Fruit fly (Drosophila melanogaster) whole organism, embryonic: ENCODE measurements around the gene TbCMF46.
A peak's percentile ranks its signal among the peaks of the same experiment; 100 is the strongest.

Experiments used
- Abd-B ChIP-seq: fragments of 200-800 bp; sonication (Bioruptor generic); optimal IDR thresholded peaks from 2 replicates; lab custom pipeline; 2018; ENCODE audit warnings: missing biosample characterization, mild to moderate bottlenecking, missing genetic modification characterization, moderate library complexity
- Atf3 ChIP-seq: fragments of 200-800 bp; sonication (Bioruptor generic); optimal IDR thresholded peaks from 3 replicates; lab custom pipeline; 2016; ENCODE audit warnings: missing biosample characterization, missing genetic modification characterization
- B-H2 ChIP-seq: fragments of 200-800 bp; sonication (Bioruptor generic); optimal IDR thresholded peaks from 2 replicates; lab custom pipeline; 2018; ENCODE audit warnings: missing biosample characterization, mild to moderate bottlenecking, missing genetic modification characterization
- CG10431 ChIP-seq: fragments of 200-800 bp; sonication (Bioruptor generic); optimal IDR thresholded peaks from 3 replicates; lab custom pipeline; 2018; ENCODE audit warnings: missing biosample characterization, mild to moderate bottlenecking, missing genetic modification characterization
- CG1529 ChIP-seq: fragments of 200-800 bp; sonication (Bioruptor generic); optimal IDR thresholded peaks from 3 replicates; lab custom pipeline; 2018; ENCODE audit warnings: missing biosample characterization, missing genetic modification characterization
- CG15479 ChIP-seq: fragments of 200-800 bp; sonication (Bioruptor generic); optimal IDR thresholded peaks from 3 replicates; lab custom pipeline; 2019; ENCODE audit warnings: missing biosample characterization, mild to moderate bottlenecking, missing genetic modification characterization, moderate library complexity
- CG1603 ChIP-seq: fragments of 200-800 bp; sonication (Bioruptor generic); optimal IDR thresholded peaks from 2 replicates; lab custom pipeline; 2019; ENCODE audit warnings: missing biosample characterization, mild to moderate bottlenecking, missing genetic modification characterization, moderate library complexity
- CG16813 ChIP-seq: fragments of 200-800 bp; sonication (Bioruptor generic); IDR thresholded peaks from 3 replicates; pipeline ENCODE4 v1.3.6; 2022; ENCODE audit warnings: missing biosample characterization, missing genetic modification characterization; ENCODE audit not compliant: partially characterized antibody
- CG16863 ChIP-seq: fragments of 200-800 bp; sonication (Bioruptor generic); optimal IDR thresholded peaks from 3 replicates; lab custom pipeline; 2016; ENCODE audit warnings: missing biosample characterization, missing genetic modification characterization
- CG17361 ChIP-seq: fragments of 200-800 bp; sonication (Bioruptor generic); IDR thresholded peaks from 3 replicates; pipeline ENCODE4 v1.3.6; 2022; ENCODE audit warnings: missing biosample characterization, missing genetic modification characterization
- CG2120 ChIP-seq: fragments of 200-800 bp; sonication (Bioruptor generic); optimal IDR thresholded peaks from 3 replicates; lab custom pipeline; 2016; ENCODE audit warnings: missing biosample characterization, missing genetic modification characterization
- CG2678 ChIP-seq: fragments of 200-800 bp; sonication (Bioruptor generic); optimal IDR thresholded peaks from 3 replicates; lab custom pipeline; 2019; ENCODE audit warnings: missing biosample characterization, mild to moderate bottlenecking, missing genetic modification characterization, moderate library complexity
- CG2889 ChIP-seq: fragments of 200-800 bp; sonication (Bioruptor generic); IDR thresholded peaks from 3 replicates; pipeline ENCODE4 v1.3.6; 2022; ENCODE audit warnings: missing biosample characterization, missing genetic modification characterization
- CG3995 ChIP-seq: fragments of 200-800 bp; sonication (Bioruptor generic); optimal IDR thresholded peaks from 3 replicates; lab custom pipeline; 2016; ENCODE audit warnings: missing biosample characterization, missing genetic modification characterization
- CG4617 ChIP-seq: fragments of 200-800 bp; sonication (Bioruptor generic); optimal IDR thresholded peaks from 3 replicates; lab custom pipeline; 2016; ENCODE audit warnings: missing biosample characterization, missing genetic modification characterization, borderline replicate concordance
- CG4707 ChIP-seq: fragments of 200-800 bp; sonication (Bioruptor generic); optimal IDR thresholded peaks from 2 replicates; lab custom pipeline; 2018; ENCODE audit warnings: missing biosample characterization, mild to moderate bottlenecking, missing genetic modification characterization, moderate library complexity
- CG5180 ChIP-seq: fragments of 200-800 bp; sonication (Bioruptor generic); optimal IDR thresholded peaks from 3 replicates; lab custom pipeline; 2017; ENCODE audit warnings: missing biosample characterization, missing genetic modification characterization, mild to moderate bottlenecking, moderate library complexity, missing genetic modification reagents
- CG6254 ChIP-seq: fragments of 200-800 bp; sonication (Bioruptor generic); optimal IDR thresholded peaks from 3 replicates; lab custom pipeline; 2017; ENCODE audit warnings: mild to moderate bottlenecking, missing biosample characterization, missing genetic modification reagents, missing genetic modification characterization
- CG7372 ChIP-seq: fragments of 200-800 bp; sonication (Bioruptor generic); IDR thresholded peaks from 2 replicates; pipeline ENCODE4 v1.3.6; 2022; ENCODE audit warnings: missing biosample characterization, missing genetic modification characterization
- CG8924 ChIP-seq: fragments of 200-800 bp; optimal IDR thresholded peaks from 3 replicates; lab custom pipeline; 2019; ENCODE audit warnings: missing biosample characterization, mild to moderate bottlenecking, missing genetic modification characterization, moderate library complexity
- Camta ChIP-seq: fragments of 200-800 bp; sonication (Bioruptor generic); optimal IDR thresholded peaks from 2 replicates; lab custom pipeline; 2016; ENCODE audit warnings: missing biosample characterization, missing genetic modification characterization
- Dek ChIP-seq: fragments of 200-800 bp; sonication (Bioruptor generic); optimal IDR thresholded peaks from 3 replicates; lab custom pipeline; 2019; ENCODE audit warnings: missing biosample characterization, mild to moderate bottlenecking, missing genetic modification characterization, moderate library complexity
- E2f2 ChIP-seq: fragments of 200-800 bp; sonication (Bioruptor generic); IDR thresholded peaks from 2 replicates; pipeline ENCODE4 v1.3.6; 2022; ENCODE audit warnings: missing biosample characterization, missing genetic modification characterization
- Fer3 ChIP-seq: fragments of 200-800 bp; sonication (Bioruptor generic); optimal IDR thresholded peaks from 2 replicates; lab custom pipeline; 2018; ENCODE audit warnings: missing biosample characterization, mild to moderate bottlenecking, missing genetic modification characterization, moderate library complexity
- H2.0 ChIP-seq: fragments of 200-800 bp; sonication (Bioruptor generic); IDR thresholded peaks from 2 replicates; pipeline ENCODE4 v1.3.6; 2022; ENCODE audit warnings: missing biosample characterization, missing genetic modification characterization
- HLH3B ChIP-seq: fragments of 200-800 bp; sonication (Bioruptor generic); IDR thresholded peaks from 2 replicates; pipeline ENCODE4 v1.3.6; 2022; ENCODE audit warnings: missing biosample characterization, missing genetic modification characterization
- Lpt ChIP-seq: fragments of >200 bp; optimal IDR thresholded peaks from 2 replicates; lab custom pipeline; 2018; ENCODE audit warnings: missing biosample characterization, missing genetic modification characterization
- Mad ChIP-seq: fragments of 200-800 bp; sonication (Bioruptor generic); optimal IDR thresholded peaks from 2 replicates; lab custom pipeline; 2016; ENCODE audit warnings: missing biosample characterization, missing genetic modification characterization
- Nf-YB ChIP-seq: fragments of 200-800 bp; sonication (Bioruptor generic); optimal IDR thresholded peaks from 3 replicates; lab custom pipeline; 2019; ENCODE audit warnings: missing biosample characterization, mild to moderate bottlenecking, missing genetic modification characterization, moderate library complexity
- amos ChIP-seq: fragments of 200-800 bp; sonication (Bioruptor generic); IDR thresholded peaks from 2 replicates; pipeline ENCODE4 v1.3.6; 2022; ENCODE audit warnings: missing biosample characterization, missing genetic modification characterization; ENCODE audit not compliant: partially characterized antibody
- ap ChIP-seq: fragments of 200-800 bp; sonication (Bioruptor generic); IDR thresholded peaks from 2 replicates; pipeline ENCODE4 v1.3.6; 2022; ENCODE audit warnings: missing biosample characterization, missing genetic modification characterization
- br ChIP-seq: fragments of >200 bp; optimal IDR thresholded peaks from 2 replicates; lab custom pipeline; 2017
- cad ChIP-seq: fragments of >200 bp; optimal IDR thresholded peaks from 2 replicates; lab custom pipeline; 2017; ENCODE audit warnings: missing biosample characterization, missing genetic modification characterization
- corto ChIP-seq: fragments of 200-800 bp; sonication (Bioruptor generic); optimal IDR thresholded peaks from 2 replicates; lab custom pipeline; 2016; ENCODE audit warnings: missing biosample characterization, mild to moderate bottlenecking, missing genetic modification characterization, moderate library complexity
- da ChIP-seq: fragments of 200-800 bp; sonication (Bioruptor generic); optimal IDR thresholded peaks from 2 replicates; lab custom pipeline; 2016; ENCODE audit warnings: missing biosample characterization, missing genetic modification characterization
- esg ChIP-seq: fragments of 200-800 bp; sonication (Bioruptor generic); conservative IDR thresholded peaks from 2 replicates; pipeline ENCODE4 v1.3.6; 2022; ENCODE audit warnings: missing biosample characterization, missing genetic modification characterization
- hb ChIP-seq: fragments of 200-800 bp; sonication (Bioruptor generic); IDR thresholded peaks from 3 replicates; pipeline ENCODE4 v1.3.6; 2022; ENCODE audit warnings: missing biosample characterization, missing genetic modification characterization; ENCODE audit not compliant: partially characterized antibody
- jumu ChIP-seq: fragments of 200-800 bp; sonication (Bioruptor generic); optimal IDR thresholded peaks from 3 replicates; lab custom pipeline; 2016; ENCODE audit warnings: missing biosample characterization, missing genetic modification characterization
- kni ChIP-seq: fragments of 200-800 bp; sonication (Bioruptor generic); optimal IDR thresholded peaks from 3 replicates; lab custom pipeline; 2017; ENCODE audit warnings: mild to moderate bottlenecking, missing biosample characterization, missing genetic modification reagents, missing genetic modification characterization
- lola ChIP-seq, 3 experiments: fragments of >200 bp in 2 of 3; fragments of 200-800 bp in 1 of 3; sonication (Bioruptor generic) in 1 of 3; optimal IDR thresholded peaks; 2 replicates each; lab custom pipeline; 2017 to 2019; ENCODE audit warnings: missing biosample characterization in 3 of 3, missing genetic modification characterization in 3 of 3, mild to moderate bottlenecking in 1 of 3, moderate library complexity in 1 of 3
- lov ChIP-seq, 2 experiments: fragments of 200-800 bp in 1 of 2; fragments of >200 bp in 1 of 2; sonication (Bioruptor generic) in 1 of 2; IDR thresholded peaks in 1 of 2; optimal IDR thresholded peaks in 1 of 2; 2 replicates in 1 of 2; 3 replicates in 1 of 2; pipeline versions ENCODE4 v1.3.6 to Lab custom; 2017 to 2022; ENCODE audit warnings: missing biosample characterization in 1 of 2, missing genetic modification characterization in 1 of 2
- phol ChIP-seq: fragments of 200-800 bp; sonication (Bioruptor generic); optimal IDR thresholded peaks from 3 replicates; lab custom pipeline; 2018; ENCODE audit warnings: missing biosample characterization, mild to moderate bottlenecking, missing genetic modification characterization, moderate library complexity
- pita ChIP-seq: fragments of 200-800 bp; sonication (Bioruptor generic); optimal IDR thresholded peaks from 2 replicates; lab custom pipeline; 2017; ENCODE audit warnings: missing biosample characterization, mild to moderate bottlenecking, missing genetic modification characterization
- run ChIP-seq: fragments of 200-800 bp; sonication (Bioruptor generic); optimal IDR thresholded peaks from 3 replicates; lab custom pipeline; 2018; ENCODE audit warnings: missing biosample characterization, mild to moderate bottlenecking, missing genetic modification characterization
- stwl ChIP-seq: fragments of 200-800 bp; sonication (Bioruptor generic); optimal IDR thresholded peaks from 3 replicates; lab custom pipeline; 2018; ENCODE audit warnings: missing biosample characterization, mild to moderate bottlenecking, missing genetic modification characterization, moderate library complexity
- sug ChIP-seq: fragments of 200-800 bp; optimal IDR thresholded peaks from 2 replicates; lab custom pipeline; 2019; ENCODE audit warnings: missing biosample characterization, mild to moderate bottlenecking, missing genetic modification characterization, moderate library complexity
- trh ChIP-seq: fragments of 200-800 bp; sonication (Bioruptor generic); optimal IDR thresholded peaks from 2 replicates; lab custom pipeline; 2016; ENCODE audit warnings: missing biosample characterization, missing genetic modification characterization
- usp ChIP-seq: fragments of >200 bp; optimal IDR thresholded peaks from 2 replicates; lab custom pipeline; 2017; ENCODE audit warnings: missing biosample characterization, missing genetic modification characterization

Gene TbCMF46

dm6 chr2L:9966983-9967737, 42.5 kb upstream of the TbCMF46 start, which contains the start of the genes Dref and RpL13 (continued):
- peak; percentile 74 for TF ChIP-seq phol (tag; lab: Kevin White, UChicago)
- TF ChIP-seq CG2120 (GFP tag; lab: Kevin White, UChicago) = peak; percentile 85
- TF ChIP-seq sug (tag; lab: Kevin White, UChicago) = peak; percentile 90
- peak; percentile 86 for TF ChIP-seq CG2678 (tag; lab: Kevin White, UChicago)
- TF ChIP-seq CG3995 (GFP tag; lab: Kevin White, UChicago) = peak; percentile 77
- peak; percentile 52 for TF ChIP-seq esg (GFP tag; lab: Robert Waterston, UW)
- TF ChIP-seq Atf3 (GFP tag; lab: Kevin White, UChicago) = peak; percentile 74
- peak; percentile 52; the same call in 1 of the 2 replicates for TF ChIP-seq HLH3B (GFP tag; lab: Robert Waterston, UW)
- peak; percentile 85 for TF ChIP-seq CG8924 (tag; lab: Kevin White, UChicago)
- peak; percentile 87 for TF ChIP-seq Mad
- TF ChIP-seq corto (GFP tag; lab: Kevin White, UChicago) = peak; percentile 77
- TF ChIP-seq Dek (tag; lab: Kevin White, UChicago) = no peak
- peak; percentile 46 for TF ChIP-seq ap
- peak; percentile 79 for TF ChIP-seq CG6254
- peak; percentile 74 for TF ChIP-seq Abd-B
- no peak for TF ChIP-seq cad (GFP tag; lab: Kevin White, UChicago)
- no peak for TF ChIP-seq br (lab: Kevin White, UChicago)
- peak in 1 of 3 experiments; percentile 61 for TF ChIP-seq lola (GFP tag; optimal IDR thresholded peaks at IDR 0.05; lab: Kevin White, UChicago)
- no peak for TF ChIP-seq CG2889 (GFP tag; lab: Robert Waterston, UW)
- peak; percentile 60 for TF ChIP-seq CG7372 (GFP tag; lab: Robert Waterston, UW)
- peak; percentile 64 for TF ChIP-seq trh (GFP tag; lab: Kevin White, UChicago)
- peak; percentile 90 for TF ChIP-seq CG1603 (tag; lab: Kevin White, UChicago)
- TF ChIP-seq da (GFP tag; lab: Kevin White, UChicago) = peak; percentile 61
- TF ChIP-seq CG15479 = peak; percentile 79
- TF ChIP-seq usp (GFP tag; lab: Kevin White, UChicago) = no peak
- peak; percentile 79 for TF ChIP-seq CG16813
- peak; percentile 48; the same call in 1 of the 2 replicates for TF ChIP-seq H2.0 (GFP tag; lab: Robert Waterston, UW)
- peak; percentile 76; the same call in 2 of the 3 replicates for TF ChIP-seq hb (GFP tag; lab: Robert Waterston, UW)
- TF ChIP-seq CG4617 (GFP tag; lab: Kevin White, UChicago) = peak; percentile 70
- no peak for TF ChIP-seq Lpt (GFP tag; lab: Kevin White, UChicago)
- peak; percentile 79 for TF ChIP-seq CG1529 (GFP tag; lab: Kevin White, UChicago)
- peak; percentile 88 for TF ChIP-seq Camta (GFP tag; lab: Kevin White, UChicago)
- TF ChIP-seq run = peak; percentile 78
- TF ChIP-seq jumu (GFP tag; lab: Kevin White, UChicago) = peak; percentile 82
- no peak for TF ChIP-seq pita (GFP tag; lab: Kevin White, UChicago)
- no peak for TF ChIP-seq lov (optimal IDR thresholded peaks at IDR 0.05; lab: Kevin White, UChicago)
- TF ChIP-seq lov (GFP tag; IDR thresholded peaks at IDR 0.05; lab: Robert Waterston, UW) = peak; percentile 96
- peak; percentile 90 for TF ChIP-seq CG17361 (GFP tag; lab: Robert Waterston, UW)
- peak; percentile 89 for TF ChIP-seq Fer3 (tag; lab: Kevin White, UChicago)
- peak; percentile 94 for TF ChIP-seq CG10431 (GFP tag; lab: Kevin White, UChicago)
- peak; percentile 74 for TF ChIP-seq Nf-YB
- peak; percentile 94 for TF ChIP-seq CG4707 (GFP tag; lab: Kevin White, UChicago)
- peak; percentile 84 for TF ChIP-seq E2f2
- peak; percentile 97 for TF ChIP-seq kni (GFP tag; lab: Kevin White, UChicago)
- TF ChIP-seq CG16863 (GFP tag; lab: Kevin White, UChicago) = peak; percentile 72
- peak; percentile 93 for TF ChIP-seq B-H2
- peak; percentile 83 for TF ChIP-seq CG5180
- TF ChIP-seq amos (GFP tag; lab: Robert Waterston, UW) = peak; percentile 72
- peak; percentile 76 for TF ChIP-seq stwl (tag; lab: Kevin White, UChicago)
